Worm (Caenorhabditis elegans): Measurements from ENCODE around the gene ZK546.19.

- no peak for TF ChIP-seq tbx-11 (GFP tag; IDR thresholded peaks at IDR 0.05)
- TF ChIP-seq ceh-36 (tag; optimal IDR thresholded peaks at IDR 0.05) = no peak
- no peak for TF ChIP-seq ama-1 (optimal IDR thresholded peaks at IDR 0.05)
Observed at ce11 chrII:4949380-4949950, 7.9 kb downstream of the ZK546.19 start, which contains the start of the genes try-1 and zyg-12.
